Worm (Caenorhabditis elegans): ENCODE data around the gene F56B3.4.

ce11 chrIV:762486-763376, 31.3 kb downstream of the F56B3.4 start:
- no peak for TF ChIP-seq elt-2 (tag; optimal IDR thresholded peaks at IDR 0.05)
- no peak for TF ChIP-seq lin-15B (tag; optimal IDR thresholded peaks at IDR 0.05)
- no peak for TF ChIP-seq lin-13 (GFP tag; optimal IDR thresholded peaks at IDR 0.05)
